Worm (Caenorhabditis elegans) whole organism, midembryonic: ENCODE measurements around the gene sptl-3.

Source experiments
- T22C8.4 ChIP-seq: fragments of 200-800 bp; sonication (Bioruptor generic); IDR thresholded peaks from 2 replicates; pipeline ENCODE4 v1.3.6; 2022; ENCODE audit warnings: missing genetic modification characterization, missing compliant biosample characterization
- flt-1 ChIP-seq: fragments of 200-800 bp; sonication (Bioruptor generic); IDR thresholded peaks from 2 replicates; pipeline ENCODE4 v1.3.6; 2022; ENCODE audit warnings: missing genetic modification characterization, missing compliant biosample characterization
- med-1 ChIP-seq: sonication (generic microtip); optimal IDR thresholded peaks from 2 replicates; lab custom pipeline; 2017; ENCODE audit warnings: missing genetic modification characterization, mild to moderate bottlenecking, missing compliant biosample characterization, antibody characterized with exemption, missing genetic modification reagents; ENCODE audit not compliant: insufficient read depth
- ref-1 ChIP-seq: fragments of 200-800 bp; sonication (Bioruptor generic); conservative IDR thresholded peaks from 2 replicates; pipeline ENCODE4 v1.3.6; 2022; ENCODE audit warnings: missing genetic modification reagents, missing genetic modification characterization, missing compliant biosample characterization
- tab-1 ChIP-seq: fragments of 200-800 bp; sonication (Bioruptor generic); IDR thresholded peaks from 2 replicates; pipeline ENCODE4 v1.3.6; 2022; ENCODE audit warnings: missing genetic modification characterization, missing compliant biosample characterization
- ztf-29 ChIP-seq: fragments of 200-800 bp; sonication (Bioruptor generic); IDR thresholded peaks from 2 replicates; pipeline ENCODE4 v1.3.6; 2022; ENCODE audit warnings: missing genetic modification reagents, missing genetic modification characterization, missing compliant biosample characterization

- TF ChIP-seq ref-1 (GFP tag; lab: Robert Waterston, UW): no peak
- no peak for TF ChIP-seq flt-1
- TF ChIP-seq med-1 (GFP tag; lab: Kevin White, UChicago): no peak
- no peak for TF ChIP-seq tab-1
- TF ChIP-seq ztf-29 (GFP tag; lab: Robert Waterston, UW): no peak
- no peak for TF ChIP-seq T22C8.4 (GFP tag; lab: Robert Waterston, UW)
Measured at ce11 chrV:13906166-13906565, 13.0 kb downstream of the sptl-3 start, which contains the start of gene stdh-1.
